Fruit fly (Drosophila melanogaster): ENCODE data around the gene mRpL1.
A peak's percentile ranks its signal among the peaks of the same experiment; 100 is the strongest.

mRpL1 gene

dm6 chr3R:8303848-8304247 lies 2.6 kb downstream of the mRpL1 start, which contains the start of gene nac (continued):
- TF ChIP-seq Trl (optimal IDR thresholded peaks at IDR 0.05) (no peak), Trl (GFP tag; optimal IDR thresholded peaks at IDR 0.05) (no peak), Sox100B (GFP tag; optimal IDR thresholded peaks at IDR 0.05) (no peak), HLH3B (GFP tag; IDR thresholded peaks at IDR 0.05) (peak; percentile 19; the same call in 1 of the 2 replicates), CG1529 (GFP tag; optimal IDR thresholded peaks at IDR 0.05) (no peak), knrl (GFP tag; IDR thresholded peaks at IDR 0.05; ENCODE audit: partially characterized antibody) (no peak), Meics (GFP tag; optimal IDR thresholded peaks at IDR 0.05) (peak; percentile 10), Rx (GFP tag; IDR thresholded peaks at IDR 0.05) (no peak), nerfin-1 (tag; optimal IDR thresholded peaks at IDR 0.05) (no peak), CG1024 (GFP tag; IDR thresholded peaks at IDR 0.05) (no peak), Scr (GFP tag; IDR thresholded peaks at IDR 0.05; ENCODE audit: partially characterized antibody) (no peak), CG8290 (GFP tag; optimal IDR thresholded peaks at IDR 0.05) (no peak), CG8290 (tag; optimal IDR thresholded peaks at IDR 0.05) (peak in 1 of 2 experiments; percentile 62), CG11093 (GFP tag; IDR thresholded peaks at IDR 0.05) (no peak), CkIIα-i1 (GFP tag; IDR thresholded peaks at IDR 0.05) (no peak), CG10147 (GFP tag; optimal IDR thresholded peaks at IDR 0.05) (peak; percentile 15), YL-1 (GFP tag; optimal IDR thresholded peaks at IDR 0.05) (no peak), Abd-B (GFP tag; optimal IDR thresholded peaks at IDR 0.05) (no peak), CG10321 (GFP tag; IDR thresholded peaks at IDR 0.05) (no peak), nom (GFP tag; optimal IDR thresholded peaks at IDR 0.05) (peak; percentile 6), Chrac-16 (GFP tag; optimal IDR thresholded peaks at IDR 0.05) (no peak), corto (GFP tag; optimal IDR thresholded peaks at IDR 0.05) (no peak), CG9932 (GFP tag; IDR thresholded peaks at IDR 0.05) (peak; percentile 49), CG18599 (GFP tag; optimal IDR thresholded peaks at IDR 0.05) (no peak), Dll (GFP tag; IDR thresholded peaks at IDR 0.05; ENCODE audit: partially characterized antibody) (0 out of 4 replicates have a peak, but pooled peaks have one; percentile 42), CG17912 (GFP tag; optimal IDR thresholded peaks at IDR 0.05) (no peak), row (GFP tag; IDR thresholded peaks at IDR 0.05) (peak; percentile 94), fd64A (GFP tag; optimal IDR thresholded peaks at IDR 0.05) (no peak), CG10274 (GFP tag; optimal IDR thresholded peaks at IDR 0.05) (no peak), Taf1 (GFP tag; IDR thresholded peaks at IDR 0.05) (no peak), Lpt (GFP tag; optimal IDR thresholded peaks at IDR 0.05) (no peak), danr (GFP tag; IDR thresholded peaks at IDR 0.05) (no peak), chn (GFP tag; optimal IDR thresholded peaks at IDR 0.05) (no peak), CG10959 (GFP tag; IDR thresholded peaks at IDR 0.05) (no peak), GATAe (GFP tag; conservative IDR thresholded peaks at IDR 0.05) (no peak), CG14860 (GFP tag; IDR thresholded peaks at IDR 0.05; ENCODE audit: partially characterized antibody) (no peak), Dbx (GFP tag; IDR thresholded peaks at IDR 0.05) (0 out of 3 replicates have a peak, but pooled peaks have one; percentile 36), bab2 (GFP tag; optimal IDR thresholded peaks at IDR 0.05) (no peak), ems (GFP tag; optimal IDR thresholded peaks at IDR 0.05) (no peak), gsb (GFP tag; IDR thresholded peaks at IDR 0.05) (no peak), Hr78 (GFP tag; optimal IDR thresholded peaks at IDR 0.05) (no peak), sens (GFP tag) (no peak), luna (GFP tag; optimal IDR thresholded peaks at IDR 0.05) (no peak), CG17829 (tag; optimal IDR thresholded peaks at IDR 0.05) (no peak), dysf (GFP tag; IDR thresholded peaks at IDR 0.05) (no peak), Bdp1 (GFP tag; optimal IDR thresholded peaks at IDR 0.05) (no peak), mam (GFP tag; optimal IDR thresholded peaks at IDR 0.05) (no peak), kay (GFP tag; optimal IDR thresholded peaks at IDR 0.05) (no peak), klu (GFP tag; IDR thresholded peaks at IDR 0.05) (no peak), gsb-n (tag; optimal IDR thresholded peaks at IDR 0.05) (no peak), B-H1 (GFP tag; IDR thresholded peaks at IDR 0.05) (no peak), CG13123 (GFP tag; optimal IDR thresholded peaks at IDR 0.05) (no peak), sna (GFP tag; IDR thresholded peaks at IDR 0.05; ENCODE audit: partially characterized antibody) (0 out of 2 replicates have a peak, but pooled peaks have one; percentile 16)
